Fruit fly (Drosophila melanogaster) whole organism, embryonic: Measurements from ENCODE around the gene hyd.

Source experiments
- BEAF-32 ChIP-seq: fragments of 200-800 bp; sonication (Bioruptor generic); optimal IDR thresholded peaks from 3 replicates; lab custom pipeline; 2017; ENCODE audit warnings: missing biosample characterization, missing genetic modification characterization, mild to moderate bottlenecking, moderate library complexity, missing genetic modification reagents
- Bteb2 ChIP-seq: fragments of 200-800 bp; sonication (Bioruptor generic); optimal IDR thresholded peaks from 2 replicates; lab custom pipeline; 2016; ENCODE audit warnings: missing biosample characterization, missing genetic modification characterization
- C15 ChIP-seq: fragments of 200-800 bp; sonication (Bioruptor generic); IDR thresholded peaks from 3 replicates; pipeline ENCODE4 v1.3.6; 2022; ENCODE audit warnings: missing biosample characterization, missing genetic modification characterization
- CG11247 ChIP-seq: fragments of 200-800 bp; sonication (Bioruptor generic); IDR thresholded peaks from 2 replicates; pipeline ENCODE4 v1.3.6; 2022; ENCODE audit warnings: missing biosample characterization, missing genetic modification characterization
- CG13296 ChIP-seq: fragments of 200-800 bp; sonication (Bioruptor generic); optimal IDR thresholded peaks from 3 replicates; lab custom pipeline; 2018; ENCODE audit warnings: missing biosample characterization, mild to moderate bottlenecking, missing genetic modification characterization
- CG16813 ChIP-seq: fragments of 200-800 bp; sonication (Bioruptor generic); IDR thresholded peaks from 3 replicates; pipeline ENCODE4 v1.3.6; 2022; ENCODE audit warnings: missing biosample characterization, missing genetic modification characterization; ENCODE audit not compliant: partially characterized antibody
- CG17186 ChIP-seq: fragments of 200-800 bp; sonication (Bioruptor generic); optimal IDR thresholded peaks from 3 replicates; lab custom pipeline; 2017; ENCODE audit warnings: missing biosample characterization, missing genetic modification reagents, missing genetic modification characterization
- CG17361 ChIP-seq: fragments of 200-800 bp; sonication (Bioruptor generic); IDR thresholded peaks from 3 replicates; pipeline ENCODE4 v1.3.6; 2022; ENCODE audit warnings: missing biosample characterization, missing genetic modification characterization
- CG2116 ChIP-seq: fragments of 200-800 bp; sonication (Bioruptor generic); optimal IDR thresholded peaks from 3 replicates; lab custom pipeline; 2018; ENCODE audit warnings: missing biosample characterization, mild to moderate bottlenecking, missing genetic modification characterization
- CG2199 ChIP-seq: fragments of 200-800 bp; sonication (Bioruptor generic); IDR thresholded peaks from 3 replicates; pipeline ENCODE4 v1.3.6; 2022; ENCODE audit warnings: missing biosample characterization, missing genetic modification characterization
- CG30431 ChIP-seq: fragments of 200-800 bp; sonication (Bioruptor generic); optimal IDR thresholded peaks from 2 replicates; lab custom pipeline; 2017; ENCODE audit warnings: missing biosample characterization, missing genetic modification characterization
- CG32767 ChIP-seq: fragments of 200-800 bp; sonication (Bioruptor generic); IDR thresholded peaks from 2 replicates; pipeline ENCODE4 v1.3.6; 2022; ENCODE audit warnings: missing biosample characterization, missing genetic modification characterization
- CG4707 ChIP-seq: fragments of 200-800 bp; sonication (Bioruptor generic); optimal IDR thresholded peaks from 2 replicates; lab custom pipeline; 2018; ENCODE audit warnings: missing biosample characterization, mild to moderate bottlenecking, missing genetic modification characterization, moderate library complexity
- CG4820 ChIP-seq: fragments of 200-800 bp; sonication (Bioruptor generic); optimal IDR thresholded peaks from 3 replicates; lab custom pipeline; 2016; ENCODE audit warnings: missing biosample characterization, missing genetic modification characterization
- CG4854 ChIP-seq: fragments of 200-800 bp; sonication (Bioruptor generic); optimal IDR thresholded peaks from 2 replicates; lab custom pipeline; 2016; ENCODE audit warnings: missing biosample characterization, missing genetic modification characterization, inconsistent platforms
- CG7839 ChIP-seq: fragments of 200-800 bp; sonication (Bioruptor generic); optimal IDR thresholded peaks from 3 replicates; lab custom pipeline; 2018; ENCODE audit warnings: missing biosample characterization, mild to moderate bottlenecking, missing genetic modification characterization, moderate library complexity
- CrebB ChIP-seq: fragments of 200-800 bp; sonication (Bioruptor generic); optimal IDR thresholded peaks from 3 replicates; lab custom pipeline; 2018; ENCODE audit warnings: missing biosample characterization, mild to moderate bottlenecking, missing genetic modification characterization
- Fer1 ChIP-seq: fragments of 200-800 bp; sonication (Bioruptor generic); optimal IDR thresholded peaks from 2 replicates; lab custom pipeline; 2017; ENCODE audit warnings: missing biosample characterization, mild to moderate bottlenecking, missing genetic modification characterization
- Gsc ChIP-seq: fragments of 200-800 bp; sonication (Bioruptor generic); IDR thresholded peaks from 2 replicates; pipeline ENCODE4 v1.3.6; 2022; ENCODE audit warnings: missing biosample characterization, missing genetic modification characterization
- HLHmδ ChIP-seq: fragments of 200-800 bp; sonication (Bioruptor generic); optimal IDR thresholded peaks from 2 replicates; lab custom pipeline; 2018; ENCODE audit warnings: missing biosample characterization, mild to moderate bottlenecking, missing genetic modification characterization, moderate library complexity
- Hr3 ChIP-seq: fragments of 200-800 bp; sonication (Bioruptor generic); optimal IDR thresholded peaks from 3 replicates; lab custom pipeline; 2016; ENCODE audit warnings: missing biosample characterization, missing genetic modification characterization
- Hsf ChIP-seq: fragments of 200-800 bp; sonication (Bioruptor generic); optimal IDR thresholded peaks from 3 replicates; lab custom pipeline; 2016; ENCODE audit warnings: missing biosample characterization, missing genetic modification characterization
- Med ChIP-seq: fragments of 200-800 bp; sonication (Bioruptor generic); peaks from one replicate; lab custom pipeline; 2016; ENCODE audit warnings: missing biosample characterization, missing genetic modification characterization, mild to moderate bottlenecking, inconsistent platforms, moderate library complexity
- Meics ChIP-seq: fragments of 200-800 bp; sonication (Bioruptor generic); optimal IDR thresholded peaks from 2 replicates; lab custom pipeline; 2017; ENCODE audit warnings: missing biosample characterization, mild to moderate bottlenecking, missing genetic modification characterization
- NC2β ChIP-seq: fragments of 200-800 bp; sonication (Bioruptor generic); optimal IDR thresholded peaks from 2 replicates; lab custom pipeline; 2016; ENCODE audit warnings: missing biosample characterization, missing genetic modification characterization
- PHDP ChIP-seq: fragments of 200-800 bp; sonication (Bioruptor generic); optimal IDR thresholded peaks from 3 replicates; lab custom pipeline; 2018; ENCODE audit warnings: missing biosample characterization, mild to moderate bottlenecking, missing genetic modification characterization, moderate library complexity
- Six4 ChIP-seq: fragments of 200-800 bp; sonication (Bioruptor generic); optimal IDR thresholded peaks from 2 replicates; lab custom pipeline; 2016; ENCODE audit warnings: missing biosample characterization, missing genetic modification characterization
- ab ChIP-seq: fragments of 200-800 bp; sonication (Bioruptor generic); optimal IDR thresholded peaks from 2 replicates; lab custom pipeline; 2016; ENCODE audit warnings: missing biosample characterization, missing genetic modification characterization
- ash1 ChIP-seq: fragments of 200-800 bp; sonication (Bioruptor generic); optimal IDR thresholded peaks from 2 replicates; lab custom pipeline; 2018; ENCODE audit warnings: missing biosample characterization, mild to moderate bottlenecking, missing genetic modification characterization
- ato ChIP-seq: fragments of 200-800 bp; sonication (Bioruptor generic); IDR thresholded peaks from 2 replicates; pipeline ENCODE4 v1.3.6; 2022; ENCODE audit warnings: missing biosample characterization, missing genetic modification characterization; ENCODE audit not compliant: partially characterized antibody
- az2 ChIP-seq: fragments of 200-800 bp; sonication (Bioruptor generic); optimal IDR thresholded peaks from 3 replicates; lab custom pipeline; 2016; ENCODE audit warnings: missing biosample characterization, missing genetic modification characterization
- cg ChIP-seq: fragments of 200-800 bp; sonication (Bioruptor generic); optimal IDR thresholded peaks from 3 replicates; lab custom pipeline; 2019; ENCODE audit warnings: missing biosample characterization, mild to moderate bottlenecking, missing genetic modification characterization, moderate library complexity
- chm ChIP-seq: fragments of 200-800 bp; sonication (Bioruptor generic); IDR thresholded peaks from 2 replicates; pipeline ENCODE4 v1.3.6; 2022; ENCODE audit warnings: missing biosample characterization, missing genetic modification characterization
- crol ChIP-seq: fragments of 200-800 bp; sonication (Bioruptor generic); IDR thresholded peaks from 2 replicates; pipeline ENCODE4 v1.3.6; 2022; ENCODE audit warnings: missing biosample characterization, missing genetic modification characterization
- dm ChIP-seq: fragments of 200-800 bp; sonication (Bioruptor generic); optimal IDR thresholded peaks from 3 replicates; lab custom pipeline; 2016; ENCODE audit warnings: missing biosample characterization, missing genetic modification characterization
- gem ChIP-seq: fragments of 200-800 bp; sonication (Bioruptor generic); optimal IDR thresholded peaks from 2 replicates; lab custom pipeline; 2019; ENCODE audit warnings: missing biosample characterization, mild to moderate bottlenecking, missing genetic modification characterization, moderate library complexity
- insv ChIP-seq, 2 experiments: fragments of 200-800 bp; sonication (Bioruptor generic); optimal IDR thresholded peaks; 3 replicates each; lab custom pipeline; 2016 to 2018; ENCODE audit warnings: missing biosample characterization in 2 of 2, missing genetic modification characterization in 2 of 2
- inv ChIP-seq: fragments of 200-800 bp; sonication (Bioruptor generic); IDR thresholded peaks from 2 replicates; pipeline ENCODE4 v1.3.6; 2022; ENCODE audit warnings: missing biosample characterization, missing genetic modification characterization; ENCODE audit not compliant: partially characterized antibody
- lab ChIP-seq: fragments of 200-800 bp; sonication (Bioruptor generic); optimal IDR thresholded peaks from 3 replicates; lab custom pipeline; 2017; ENCODE audit warnings: missing biosample characterization, missing genetic modification characterization, mild to moderate bottlenecking, moderate library complexity, missing genetic modification reagents
- nau ChIP-seq: fragments of 200-800 bp; sonication (Bioruptor generic); optimal IDR thresholded peaks from 3 replicates; lab custom pipeline; 2017; ENCODE audit warnings: missing biosample characterization, mild to moderate bottlenecking, missing genetic modification characterization, missing genetic modification reagents
- pzg ChIP-seq: fragments of 200-800 bp; sonication (Bioruptor generic); optimal IDR thresholded peaks from 3 replicates; lab custom pipeline; 2018; ENCODE audit warnings: missing biosample characterization, mild to moderate bottlenecking, missing genetic modification characterization, moderate library complexity
- repo ChIP-seq: fragments of 200-800 bp; sonication (Bioruptor generic); optimal IDR thresholded peaks from 2 replicates; lab custom pipeline; 2016; ENCODE audit warnings: missing biosample characterization, missing genetic modification characterization
- schlank ChIP-seq: fragments of 200-800 bp; sonication (Bioruptor generic); optimal IDR thresholded peaks from 2 replicates; lab custom pipeline; 2018; ENCODE audit warnings: missing biosample characterization, mild to moderate bottlenecking, missing genetic modification characterization
- tio ChIP-seq: fragments of 200-800 bp; sonication (Bioruptor generic); optimal IDR thresholded peaks from 2 replicates; lab custom pipeline; 2017; ENCODE audit warnings: missing biosample characterization, missing genetic modification characterization, inconsistent platforms
- trem ChIP-seq: fragments of 200-800 bp; optimal IDR thresholded peaks from 3 replicates; lab custom pipeline; 2019; ENCODE audit warnings: missing biosample characterization, mild to moderate bottlenecking, missing genetic modification characterization, moderate library complexity
- tup ChIP-seq: fragments of 200-800 bp; sonication (Bioruptor generic); optimal IDR thresholded peaks from 2 replicates; lab custom pipeline; 2016; ENCODE audit warnings: missing biosample characterization, mild to moderate bottlenecking, missing genetic modification characterization, moderate library complexity
- twi ChIP-seq: fragments of 200-800 bp; optimal IDR thresholded peaks from 2 replicates; lab custom pipeline; 2019; ENCODE audit warnings: missing biosample characterization, mild to moderate bottlenecking, missing genetic modification characterization, moderate library complexity
- vnd ChIP-seq: fragments of 200-800 bp; sonication (Bioruptor generic); IDR thresholded peaks from 3 replicates; pipeline ENCODE4 v1.3.6; 2022; ENCODE audit warnings: missing biosample characterization, missing genetic modification characterization; ENCODE audit not compliant: partially characterized antibody

hyd gene

dm6 chr3R:9710228-9710627 lies 15.2 kb downstream of the hyd start:
- TF ChIP-seq insv (GFP tag; optimal IDR thresholded peaks at IDR 0.05; lab: Kevin White, UChicago) (peak in 1 of 2 experiments; percentile 76), NC2β (GFP tag; lab: Kevin White, UChicago) (no peak), Med (GFP tag; lab: Kevin White, UChicago) (peak; percentile 32)
- TF ChIP-seq, all 482 proteins: peak for 2

- no peak for TF ChIP-seq CG4820 (GFP tag; lab: Kevin White, UChicago)
- no peak for TF ChIP-seq C15
- no peak for TF ChIP-seq CG11247 (GFP tag; lab: Robert Waterston, UW)
- TF ChIP-seq tup (GFP tag; lab: Kevin White, UChicago) = no peak
- peak; percentile 2 for TF ChIP-seq CG17186
- no peak for TF ChIP-seq nau (GFP tag; lab: Kevin White, UChicago)
- no peak for TF ChIP-seq tio (GFP tag; lab: Kevin White, UChicago)
- peak; percentile 38 for TF ChIP-seq PHDP (tag; lab: Kevin White, UChicago)
- TF ChIP-seq cg (GFP tag; lab: Kevin White, UChicago) = peak; percentile 93
- no peak for TF ChIP-seq CG17361
- TF ChIP-seq Hr3 (GFP tag; lab: Kevin White, UChicago) = peak; percentile 24
- no peak for TF ChIP-seq CG4707 (GFP tag; lab: Kevin White, UChicago)
- TF ChIP-seq Six4 (GFP tag; lab: Kevin White, UChicago) = peak; percentile 23
- TF ChIP-seq CG2116 (GFP tag; lab: Kevin White, UChicago) = peak; percentile 74
- TF ChIP-seq BEAF-32 (GFP tag; lab: Kevin White, UChicago) = peak; percentile 92
- TF ChIP-seq Bteb2 (GFP tag; lab: Kevin White, UChicago) = peak; percentile 48
- TF ChIP-seq crol = no peak
- TF ChIP-seq CrebB (tag; lab: Kevin White, UChicago) = peak; percentile 18
- TF ChIP-seq schlank = peak; percentile 13
- no peak for TF ChIP-seq gem (tag; lab: Kevin White, UChicago)
- peak; percentile 51 for TF ChIP-seq Hsf (GFP tag; lab: Kevin White, UChicago)
- no peak for TF ChIP-seq inv
- no peak for TF ChIP-seq az2 (GFP tag; lab: Kevin White, UChicago)
- no peak for TF ChIP-seq Gsc (GFP tag; lab: Robert Waterston, UW)
- TF ChIP-seq ash1 (GFP tag; lab: Kevin White, UChicago) = no peak
- TF ChIP-seq CG16813 (GFP tag; lab: Robert Waterston, UW) = no peak
- peak; percentile 79 for TF ChIP-seq trem (tag; lab: Kevin White, UChicago)
- no peak for TF ChIP-seq CG30431 (GFP tag; lab: Kevin White, UChicago)
- TF ChIP-seq twi (tag; lab: Kevin White, UChicago) = no peak
- peak; percentile 44 for TF ChIP-seq Meics (GFP tag; lab: Kevin White, UChicago)
- no peak for TF ChIP-seq ab
- TF ChIP-seq HLHmδ = peak; percentile 46
- peak; percentile 94 for TF ChIP-seq dm (GFP tag; lab: Kevin White, UChicago)
- peak; percentile 61 for TF ChIP-seq repo
- TF ChIP-seq vnd (GFP tag; lab: Robert Waterston, UW) = no peak
- peak; percentile 23 for TF ChIP-seq Fer1 (GFP tag; lab: Kevin White, UChicago)
- TF ChIP-seq ato = no peak
- TF ChIP-seq lab = no peak
- no peak for TF ChIP-seq CG4854 (GFP tag; lab: Kevin White, UChicago)
- TF ChIP-seq CG13296 (GFP tag; lab: Kevin White, UChicago) = peak; percentile 41
- no peak for TF ChIP-seq CG2199
- TF ChIP-seq CG7839 = no peak
- no peak for TF ChIP-seq CG32767
- TF ChIP-seq pzg (GFP tag; lab: Kevin White, UChicago) = peak; percentile 97
- TF ChIP-seq chm = no peak
These were observed 20.3 kb downstream of the hyd start, which contains the start of gene Unc-115a for dm6 chr3R:9705008-9705628. Gene Unc-115a, minus strand, starts transcription at chr3R:9705417.
